Worm (Caenorhabditis elegans) whole organism, L2 larva: ENCODE measurements around the gene pqn-96.

Source experiments
- aly-2 ChIP-seq: fragments of 150-350 bp; optimal IDR thresholded peaks from 2 replicates; lab custom pipeline; 2014; ENCODE audit warnings: missing biosample characterization, missing genetic modification characterization
- ama-1 ChIP-seq: fragments of 150-350 bp; optimal IDR thresholded peaks from 2 replicates; lab custom pipeline; 2018; ENCODE audit warnings: inconsistent platforms
- lin-13 ChIP-seq: fragments of 150-350 bp; optimal IDR thresholded peaks from 2 replicates; lab custom pipeline; 2014; ENCODE audit warnings: missing biosample characterization, missing genetic modification reagents, missing genetic modification characterization
- lsy-2 ChIP-seq, 2 experiments: fragments of 150-350 bp in 1 of 2; sonication (generic microtip) in 1 of 2; optimal IDR thresholded peaks; 2 replicates each; lab custom pipeline; 2014 to 2017; ENCODE audit warnings: missing biosample characterization in 2 of 2, missing genetic modification characterization in 2 of 2
- nhr-21 ChIP-seq: fragments of 150-350 bp; optimal IDR thresholded peaks from 2 replicates; lab custom pipeline; 2014; ENCODE audit warnings: missing biosample characterization, missing genetic modification characterization
- nhr-6 ChIP-seq: fragments of 150-350 bp; optimal IDR thresholded peaks from 2 replicates; lab custom pipeline; 2014; ENCODE audit warnings: missing biosample characterization, missing genetic modification characterization
- skn-1 ChIP-seq: sonication (generic microtip); optimal IDR thresholded peaks from 2 replicates; lab custom pipeline; 2017; ENCODE audit warnings: missing biosample characterization, missing genetic modification characterization
- ztf-11 ChIP-seq: sonication (generic microtip); optimal IDR thresholded peaks from 2 replicates; lab custom pipeline; 2017; ENCODE audit warnings: missing biosample characterization, missing genetic modification characterization

ce11 chrIII:8480355-8480754 is 41.1 kb upstream of the pqn-96 start, which contains the start of gene F42H10.6:
- TF ChIP-seq ama-1 (no peak), nhr-6 (tag; lab: Kevin White, UChicago) (no peak), ztf-11 (tag; lab: Kevin White, UChicago) (no peak), aly-2 (tag; lab: Kevin White, UChicago) (no peak), lin-13 (GFP tag; lab: Kevin White, UChicago) (no peak), nhr-21 (tag; lab: Kevin White, UChicago) (no peak), skn-1 (tag; lab: Kevin White, UChicago) (no peak), lsy-2 (tag; optimal IDR thresholded peaks at IDR 0.05; lab: Kevin White, UChicago) (no peak)
